Fruit fly (Drosophila melanogaster) whole organism, adult: Measurements from ENCODE around the gene CG7182.

Experiments
- CG12768 ChIP-seq: fragments of 200-800 bp; sonication (Bioruptor generic); optimal IDR thresholded peaks from 2 replicates; lab custom pipeline; 2017; ENCODE audit warnings: missing biosample characterization, missing genetic modification characterization, mild to moderate bottlenecking, moderate library complexity, missing genetic modification reagents
- CG7045 ChIP-seq: fragments of 200-800 bp; sonication (Bioruptor generic); optimal IDR thresholded peaks from 2 replicates; lab custom pipeline; 2017; ENCODE audit warnings: missing biosample characterization, mild to moderate bottlenecking, missing genetic modification characterization
- Clk ChIP-seq: fragments of 200-800 bp; sonication (Bioruptor generic); optimal IDR thresholded peaks from 2 replicates; lab custom pipeline; 2017; ENCODE audit warnings: missing biosample characterization, missing genetic modification characterization
- Mnt ChIP-seq: fragments of 200-800 bp; sonication (Bioruptor generic); optimal IDR thresholded peaks from 2 replicates; lab custom pipeline; 2016; ENCODE audit warnings: missing biosample characterization, mild to moderate bottlenecking, missing genetic modification characterization
- bab1 ChIP-seq: fragments of 200-800 bp; sonication (Bioruptor generic); optimal IDR thresholded peaks from 3 replicates; lab custom pipeline; 2019; ENCODE audit warnings: missing biosample characterization, mild to moderate bottlenecking, missing genetic modification characterization, moderate library complexity
- cnc ChIP-seq, 2 experiments: fragments of >200 bp; optimal IDR thresholded peaks; 2 replicates each; lab custom pipeline; 2017
- ovo ChIP-seq: fragments of 200-800 bp; sonication (Bioruptor generic); optimal IDR thresholded peaks from 2 replicates; lab custom pipeline; 2016; ENCODE audit warnings: missing biosample characterization, missing genetic modification characterization
- pad ChIP-seq: fragments of 200-800 bp; sonication (Bioruptor generic); optimal IDR thresholded peaks from 3 replicates; lab custom pipeline; 2017; ENCODE audit warnings: missing biosample characterization, missing genetic modification characterization, mild to moderate bottlenecking, moderate library complexity, missing genetic modification reagents

DNA sequence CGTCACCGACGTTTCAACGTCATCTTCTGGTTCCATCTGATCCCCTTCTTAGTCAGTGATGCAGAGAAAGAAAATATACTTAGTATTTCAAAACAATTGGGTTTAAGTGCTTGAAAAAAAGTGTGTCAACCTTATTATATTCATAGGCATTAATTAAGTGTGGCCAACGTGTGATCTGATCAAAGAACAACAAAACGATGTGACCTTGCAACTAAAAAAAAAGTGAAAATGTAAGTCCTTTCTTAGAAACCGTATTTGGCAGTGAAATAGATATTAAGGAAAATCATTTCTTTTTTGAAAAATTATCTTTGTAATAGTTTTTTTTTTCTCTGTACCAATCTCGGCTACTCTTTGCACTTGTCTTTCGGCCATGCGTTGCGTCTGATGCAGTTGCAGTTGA is 38.9 kb upstream of the CG7182 start:
- TF ChIP-seq CG12768 (no peak), Clk (GFP tag; lab: Kevin White, UChicago) (no peak), cnc (optimal IDR thresholded peaks at IDR 0.05; lab: Kevin White, UChicago) (no peak), Mnt (no peak), CG7045 (GFP tag; lab: Kevin White, UChicago) (no peak), pad (no peak), ovo (no peak), bab1 (GFP tag; lab: Kevin White, UChicago) (no peak)
